Worm (Caenorhabditis elegans) whole organism, L4/young adult: ENCODE results near the gene skp-1.

Source experiments
- W03F9.2 ChIP-seq: fragments of 150-350 bp; optimal IDR thresholded peaks from 2 replicates; lab custom pipeline; 2014; ENCODE audit warnings: missing biosample characterization, missing genetic modification characterization
- dao-5 ChIP-seq: sonication (generic microtip); optimal IDR thresholded peaks from 2 replicates; lab custom pipeline; 2016; ENCODE audit warnings: missing genotype, missing genetic modification characterization, moderate library complexity, missing compliant biosample characterization
- him-1 ChIP-seq: sonication (generic microtip); optimal IDR thresholded peaks from 2 replicates; lab custom pipeline; 2016; ENCODE audit warnings: missing genotype, missing genetic modification reagents, missing genetic modification characterization, missing compliant biosample characterization

skp-1 gene

ce11 chrV:11621276-11621675 is 24.0 kb upstream of the skp-1 start:
- TF ChIP-seq dao-5 (tag; lab: Kevin White, UChicago): no peak

ce11 chrV:11624954-11625353 is 20.3 kb upstream of the skp-1 start:
- no peak for TF ChIP-seq dao-5 (tag; lab: Kevin White, UChicago)
- no peak for TF ChIP-seq him-1 (tag; lab: Kevin White, UChicago)
- no peak for TF ChIP-seq W03F9.2 (tag; lab: Kevin White, UChicago)

ce11 chrV:11627837-11628236 is 17.4 kb upstream of the skp-1 start:
- TF ChIP-seq W03F9.2 (tag; lab: Kevin White, UChicago) (no peak), him-1 (tag; lab: Kevin White, UChicago) (no peak), dao-5 (tag; lab: Kevin White, UChicago) (no peak)

- TF ChIP-seq dao-5 (tag; lab: Kevin White, UChicago) (no peak), him-1 (tag; lab: Kevin White, UChicago) (no peak), W03F9.2 (tag; lab: Kevin White, UChicago) (no peak)
These were observed 15.9 kb upstream of the skp-1 start, which contains the start of gene F35B12.10 for ce11 chrV:11629222-11630026. F35B12.10 (minus strand) TSS chrV:11629272.

- TF ChIP-seq dao-5 (tag; lab: Kevin White, UChicago): no peak
- no peak for TF ChIP-seq W03F9.2 (tag; lab: Kevin White, UChicago)
- TF ChIP-seq him-1 (tag; lab: Kevin White, UChicago): no peak
These were observed 14.2 kb upstream of the skp-1 start for ce11 chrV:11631128-11631527.

ce11 chrV:11635587-11635986 is 9.7 kb upstream of the skp-1 start:
- TF ChIP-seq dao-5 (tag; lab: Kevin White, UChicago): no peak
- no peak for TF ChIP-seq him-1 (tag; lab: Kevin White, UChicago)
- TF ChIP-seq W03F9.2 (tag; lab: Kevin White, UChicago): no peak

ce11 chrV:11637191-11637590 is 8.1 kb upstream of the skp-1 start, which contains the start of gene sipa-1:
sipa-1 (minus strand) TSS chrV:11637291.
- no peak for TF ChIP-seq him-1 (tag; lab: Kevin White, UChicago)
- TF ChIP-seq dao-5 (tag; lab: Kevin White, UChicago): no peak
- TF ChIP-seq W03F9.2 (tag; lab: Kevin White, UChicago): no peak

- TF ChIP-seq W03F9.2 (tag; lab: Kevin White, UChicago) (no peak), dao-5 (tag; lab: Kevin White, UChicago) (no peak), him-1 (tag; lab: Kevin White, UChicago) (no peak)
These were observed 6.6 kb upstream of the skp-1 start for ce11 chrV:11638634-11639117.

- TF ChIP-seq him-1 (tag; lab: Kevin White, UChicago): peak; percentile 72
- TF ChIP-seq dao-5 (tag; lab: Kevin White, UChicago): no peak
These were observed 3.9 kb upstream of the skp-1 start for ce11 chrV:11641298-11641787.

ce11 chrV:11644166-11644565 is 1.1 kb upstream of the skp-1 start, which contains the start of gene bir-1:
bir-1 (plus strand) TSS chrV:11644477.
- TF ChIP-seq him-1 (tag; lab: Kevin White, UChicago) (peak; percentile 44), W03F9.2 (tag; lab: Kevin White, UChicago) (peak; percentile 34), dao-5 (tag; lab: Kevin White, UChicago) (no peak)

ce11 chrV:11647821-11648220 is 2.5 kb downstream of the skp-1 start:
- TF ChIP-seq W03F9.2 (tag; lab: Kevin White, UChicago): no peak
- no peak for TF ChIP-seq him-1 (tag; lab: Kevin White, UChicago)
- no peak for TF ChIP-seq dao-5 (tag; lab: Kevin White, UChicago)

- TF ChIP-seq dao-5 (tag; lab: Kevin White, UChicago) (no peak), W03F9.2 (tag; lab: Kevin White, UChicago) (no peak), him-1 (tag; lab: Kevin White, UChicago) (no peak)
These were observed 3.2 kb downstream of the skp-1 start for ce11 chrV:11648435-11648834.

ce11 chrV:11649254-11649653 is 4.0 kb downstream of the skp-1 start:
- no peak for TF ChIP-seq W03F9.2 (tag; lab: Kevin White, UChicago)
- no peak for TF ChIP-seq dao-5 (tag; lab: Kevin White, UChicago)
- TF ChIP-seq him-1 (tag; lab: Kevin White, UChicago): no peak

- TF ChIP-seq him-1 (tag; lab: Kevin White, UChicago) (no peak), dao-5 (tag; lab: Kevin White, UChicago) (no peak), W03F9.2 (tag; lab: Kevin White, UChicago) (no peak)
These were observed 5.4 kb downstream of the skp-1 start, which contains the start of gene zip-10 for ce11 chrV:11650720-11651119. zip-10 (minus strand) TSS chrV:11650762.
